Worm (Caenorhabditis elegans) whole organism, midembryonic: ENCODE results near the gene C08F11.3.

Source experiments
- cog-1 ChIP-seq: sonication (generic microtip); optimal IDR thresholded peaks from 2 replicates; lab custom pipeline; 2016; ENCODE audit warnings: missing genetic modification characterization, missing compliant biosample characterization
- flt-1 ChIP-seq: fragments of 200-800 bp; sonication (Bioruptor generic); IDR thresholded peaks from 2 replicates; pipeline ENCODE4 v1.3.6; 2022; ENCODE audit warnings: missing genetic modification characterization, missing compliant biosample characterization
- klf-2 ChIP-seq: fragments of 200-800 bp; sonication (Bioruptor generic); conservative IDR thresholded peaks from 2 replicates; pipeline ENCODE4 v1.3.6; 2022; ENCODE audit warnings: missing genetic modification reagents, missing genetic modification characterization, missing compliant biosample characterization
- med-1 ChIP-seq: sonication (generic microtip); optimal IDR thresholded peaks from 2 replicates; lab custom pipeline; 2017; ENCODE audit warnings: missing genetic modification characterization, mild to moderate bottlenecking, missing compliant biosample characterization, antibody characterized with exemption, missing genetic modification reagents; ENCODE audit not compliant: insufficient read depth
- ref-1 ChIP-seq: fragments of 200-800 bp; sonication (Bioruptor generic); conservative IDR thresholded peaks from 2 replicates; pipeline ENCODE4 v1.3.6; 2022; ENCODE audit warnings: missing genetic modification reagents, missing genetic modification characterization, missing compliant biosample characterization
- tab-1 ChIP-seq: fragments of 200-800 bp; sonication (Bioruptor generic); IDR thresholded peaks from 2 replicates; pipeline ENCODE4 v1.3.6; 2022; ENCODE audit warnings: missing genetic modification characterization, missing compliant biosample characterization
- ztf-23 ChIP-seq: fragments of 200-800 bp; sonication (Bioruptor generic); IDR thresholded peaks from 2 replicates; pipeline ENCODE4 v1.3.6; 2022; ENCODE audit warnings: missing genetic modification reagents, missing genetic modification characterization, missing compliant biosample characterization
- ztf-29 ChIP-seq: fragments of 200-800 bp; sonication (Bioruptor generic); IDR thresholded peaks from 2 replicates; pipeline ENCODE4 v1.3.6; 2022; ENCODE audit warnings: missing genetic modification reagents, missing genetic modification characterization, missing compliant biosample characterization

DNA sequence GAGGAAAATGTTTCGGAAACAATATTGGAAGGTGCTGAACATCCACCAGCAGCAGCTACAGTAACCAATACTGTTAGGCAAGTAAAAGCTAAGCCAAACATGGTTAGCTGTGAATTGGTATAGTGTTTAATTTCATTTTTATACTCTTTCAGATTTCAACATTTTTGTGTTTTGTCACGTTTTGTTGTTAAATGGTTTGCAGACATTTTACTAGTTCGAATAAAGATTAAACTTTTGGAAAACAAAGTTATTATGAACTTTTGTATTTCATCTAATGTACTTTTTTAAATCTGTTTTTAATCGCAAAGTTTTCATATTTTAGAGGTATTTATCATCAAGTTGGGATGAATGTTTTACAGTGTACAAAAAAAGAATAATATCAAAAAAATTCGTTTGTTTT, 30.9 kb downstream of the C08F11.3 start, which contains the start of gene C08F11.17:
- TF ChIP-seq ztf-29 (GFP tag; lab: Robert Waterston, UW) (no peak), flt-1 (GFP tag; lab: Robert Waterston, UW) (no peak), ref-1 (GFP tag; lab: Robert Waterston, UW) (no peak), ztf-23 (GFP tag; lab: Robert Waterston, UW) (no peak), med-1 (no peak), klf-2 (GFP tag; lab: Robert Waterston, UW) (no peak), cog-1 (tag; lab: Kevin White, UChicago) (no peak), tab-1 (GFP tag; lab: Robert Waterston, UW) (no peak)
